Worm (Caenorhabditis elegans): Measurements from ENCODE around the gene F57C12.2.

The F57C12.2 gene

ce11 chrX:593245-593733 is 42.1 kb upstream of the F57C12.2 start:
- TF ChIP-seq B0261.1 (tag; optimal IDR thresholded peaks at IDR 0.05): no peak
- TF ChIP-seq tbp1 (GFP tag; optimal IDR thresholded peaks at IDR 0.05): no peak
- TF ChIP-seq hlh-12 (tag; optimal IDR thresholded peaks at IDR 0.05): no peak
- TF ChIP-seq athp-1 (tag; optimal IDR thresholded peaks at IDR 0.05): no peak
- peak; percentile 42; the same call in 1 of the 2 replicates for TF ChIP-seq attf-3 (GFP tag; conservative IDR thresholded peaks at IDR 0.05)
- TF ChIP-seq F39B2.1 (GFP tag; IDR thresholded peaks at IDR 0.05): no peak
- TF ChIP-seq gei-17 (GFP tag; optimal IDR thresholded peaks at IDR 0.05): peak; percentile 37
- TF ChIP-seq snpc-1.3 (tag; optimal IDR thresholded peaks at IDR 0.05; ENCODE audit: insufficient read depth): no peak
- TF ChIP-seq let-607 (tag; optimal IDR thresholded peaks at IDR 0.05): peak in 1 of 2 experiments; percentile 59
- TF ChIP-seq let-526 (GFP tag; IDR thresholded peaks at IDR 0.05): peak; percentile 75; the same call in 1 of the 2 replicates
- TF ChIP-seq snpc-4 (GFP tag; optimal IDR thresholded peaks at IDR 0.05): peak; percentile 10
- peak in 2 of 4 experiments; percentile 72 to 77 for TF ChIP-seq snpc-4 (tag; optimal IDR thresholded peaks at IDR 0.05)
- TF ChIP-seq F22D6.2 (tag; optimal IDR thresholded peaks at IDR 0.05): peak; percentile 36
- TF ChIP-seq attf-6 (GFP tag; IDR thresholded peaks at IDR 0.05): no peak
- peak; percentile 85; the same call in 1 of the 2 replicates for TF ChIP-seq B0336.3 (GFP tag; IDR thresholded peaks at IDR 0.05)
- TF ChIP-seq ZK185.1 (tag; optimal IDR thresholded peaks at IDR 0.05; ENCODE audit: poor library complexity, severe bottlenecking): peak; percentile 89
- TF ChIP-seq repo-1 (tag; optimal IDR thresholded peaks at IDR 0.05): peak; percentile 63
- no peak for TF ChIP-seq ztf-28 (GFP tag; IDR thresholded peaks at IDR 0.05)
- no peak for TF ChIP-seq him-1 (tag; optimal IDR thresholded peaks at IDR 0.05)
- TF ChIP-seq ceh-40 (GFP tag; IDR thresholded peaks at IDR 0.05): no peak
- TF ChIP-seq sea-2 (GFP tag; IDR thresholded peaks at IDR 0.05): no peak
- TF ChIP-seq tbx-9 (tag; optimal IDR thresholded peaks at IDR 0.05; ENCODE audit: borderline replicate concordance): no peak
- TF ChIP-seq pbrm-1 (GFP tag; IDR thresholded peaks at IDR 0.05): peak; percentile 50; the same call in 1 of the 2 replicates
- TF ChIP-seq aptf-2 (GFP tag; conservative IDR thresholded peaks at IDR 0.05): no peak
- no peak for TF ChIP-seq T26A5.8 (tag; optimal IDR thresholded peaks at IDR 0.05)
- 0 out of 2 replicates have a peak, but pooled peaks have one; percentile 50 for TF ChIP-seq hsf-1 (GFP tag; IDR thresholded peaks at IDR 0.05)
- no peak for TF ChIP-seq mes-4 (tag; optimal IDR thresholded peaks at IDR 0.05)
- no peak for TF ChIP-seq unc-130 (GFP tag; optimal IDR thresholded peaks at IDR 0.05)
- TF ChIP-seq zim-3 (tag; optimal IDR thresholded peaks at IDR 0.05): no peak
- TF ChIP-seq rpc-1 (optimal IDR thresholded peaks at IDR 0.05): no peak
- no peak for TF ChIP-seq rpc-1 (tag; optimal IDR thresholded peaks at IDR 0.05)
- TF ChIP-seq lsl-1 (GFP tag; optimal IDR thresholded peaks at IDR 0.05): no peak
- no peak for TF ChIP-seq nhr-27 (tag; optimal IDR thresholded peaks at IDR 0.05)
- peak; percentile 70 for TF ChIP-seq ceh-27 (GFP tag; optimal IDR thresholded peaks at IDR 0.05)
- TF ChIP-seq bed-2 (GFP tag; IDR thresholded peaks at IDR 0.05): no peak
- no peak for TF ChIP-seq sdz-38 (tag; optimal IDR thresholded peaks at IDR 0.05)
- no peak for TF ChIP-seq akir-1 (GFP tag; optimal IDR thresholded peaks at IDR 0.05)
- peak; percentile 2 for TF ChIP-seq nhr-90 (tag; optimal IDR thresholded peaks at IDR 0.05)
- no peak for TF ChIP-seq ztf-25 (GFP tag; IDR thresholded peaks at IDR 0.05)
- no peak for TF ChIP-seq ztf-3 (GFP tag; optimal IDR thresholded peaks at IDR 0.05)
- peak in 1 of 3 experiments; percentile 60 for TF ChIP-seq lin-35 (GFP tag; optimal IDR thresholded peaks at IDR 0.05)
- TF ChIP-seq madf-3 (GFP tag; IDR thresholded peaks at IDR 0.05): no peak
- TF ChIP-seq F52B5.7 (tag; optimal IDR thresholded peaks at IDR 0.05): no peak
- TF ChIP-seq egrh-3 (GFP tag; IDR thresholded peaks at IDR 0.05): peak; percentile 76
- no peak for TF ChIP-seq nhr-179 (tag; optimal IDR thresholded peaks at IDR 0.05)
- no peak for TF ChIP-seq snpc-3.4 (tag; optimal IDR thresholded peaks at IDR 0.05)
- peak; percentile 61; the same call in 1 of the 2 replicates for TF ChIP-seq rcor-1 (GFP tag; IDR thresholded peaks at IDR 0.05)
- TF ChIP-seq nfyb-1 (GFP tag; IDR thresholded peaks at IDR 0.05): peak; percentile 59; the same call in 1 of the 2 replicates
- peak; percentile 12 for TF ChIP-seq F10E7.11 (tag; optimal IDR thresholded peaks at IDR 0.05)
